Worm (Caenorhabditis elegans) whole organism, young adult: ENCODE data around the gene ccch-1.

Experiments
- F52B5.7 ChIP-seq: sonication (generic microtip); optimal IDR thresholded peaks from 2 replicates; lab custom pipeline; 2016; ENCODE audit warnings: mild to moderate bottlenecking, missing genetic modification characterization, missing compliant biosample characterization
- T26A5.8 ChIP-seq: sonication (generic microtip); optimal IDR thresholded peaks from 2 replicates; lab custom pipeline; 2016; ENCODE audit warnings: missing genetic modification characterization, missing compliant biosample characterization
- unc-62 ChIP-seq: fragments of 150-350 bp; optimal IDR thresholded peaks from 2 replicates; lab custom pipeline; 2014; ENCODE audit warnings: missing biosample characterization, missing genetic modification reagents, missing genetic modification characterization

ce11 chrV:11546795-11547194 is 19.2 kb downstream of the ccch-1 start, which contains the start of gene F38B7.11:
- TF ChIP-seq T26A5.8 (tag; lab: Kevin White, UChicago) (no peak), F52B5.7 (tag; lab: Kevin White, UChicago) (no peak), unc-62 (GFP tag; lab: Kevin White, UChicago) (no peak)
